Worm (Caenorhabditis elegans) whole organism, young adult: ENCODE measurements around the gene F54D10.7.

ENCODE experiments used
- F10E7.11 ChIP-seq: sonication (generic microtip); optimal IDR thresholded peaks from 2 replicates; lab custom pipeline; 2017; ENCODE audit warnings: mild to moderate bottlenecking, missing genetic modification characterization, moderate library complexity, missing compliant biosample characterization
- F39B2.1 ChIP-seq: fragments of 200-800 bp; sonication (Bioruptor generic); IDR thresholded peaks from 2 replicates; pipeline ENCODE4 v1.3.6; 2022; ENCODE audit warnings: missing genetic modification reagents, missing genetic modification characterization, missing compliant biosample characterization
- T07F8.4 ChIP-seq: sonication (generic microtip); optimal IDR thresholded peaks from 2 replicates; lab custom pipeline; 2016; ENCODE audit warnings: mild to moderate bottlenecking, missing genetic modification characterization, moderate library complexity, missing compliant biosample characterization
- T26A5.8 ChIP-seq: sonication (generic microtip); optimal IDR thresholded peaks from 2 replicates; lab custom pipeline; 2016; ENCODE audit warnings: missing genetic modification characterization, missing compliant biosample characterization
- Y95B8A.8 ChIP-seq: fragments of 200-800 bp; sonication (Bioruptor generic); IDR thresholded peaks from 2 replicates; pipeline ENCODE4 v1.3.6; 2022; ENCODE audit warnings: missing genetic modification reagents, missing genetic modification characterization, missing compliant biosample characterization
- ZK185.1 ChIP-seq: sonication (generic microtip); optimal IDR thresholded peaks from 2 replicates; lab custom pipeline; 2016; ENCODE audit warnings: mild to moderate bottlenecking, missing genetic modification characterization, missing compliant biosample characterization; ENCODE audit not compliant: poor library complexity, severe bottlenecking
- akir-1 ChIP-seq: fragments of 200-800 bp; sonication (Bioruptor generic); optimal IDR thresholded peaks from 2 replicates; lab custom pipeline; 2018; ENCODE audit warnings: mild to moderate bottlenecking, missing genetic modification characterization, moderate library complexity, missing compliant biosample characterization
- ama-1 ChIP-seq, 3 experiments: fragments of 150-350 bp in 1 of 3; sonication (generic microtip) in 2 of 3; optimal IDR thresholded peaks; 2 replicates each; lab custom pipeline; 2014 to 2018; ENCODE audit warnings: missing biosample characterization in 2 of 3, missing genetic modification characterization in 2 of 3, missing genetic modification reagents in 2 of 3
- aptf-2 ChIP-seq: fragments of 200-800 bp; sonication (Bioruptor generic); conservative IDR thresholded peaks from 2 replicates; pipeline ENCODE4 v1.3.6; 2022; ENCODE audit warnings: missing genetic modification reagents, missing genetic modification characterization, missing compliant biosample characterization
- attf-3 ChIP-seq: fragments of 200-800 bp; sonication (Bioruptor generic); conservative IDR thresholded peaks from 2 replicates; pipeline ENCODE4 v1.3.6; 2022; ENCODE audit warnings: missing genetic modification reagents, missing genetic modification characterization, missing compliant biosample characterization
- attf-5 ChIP-seq: fragments of 200-800 bp; sonication (Bioruptor generic); optimal IDR thresholded peaks from 2 replicates; lab custom pipeline; 2018; ENCODE audit warnings: mild to moderate bottlenecking, missing genetic modification characterization, missing compliant biosample characterization
- bed-2 ChIP-seq: fragments of 200-800 bp; sonication (Bioruptor generic); IDR thresholded peaks from 2 replicates; pipeline ENCODE4 v1.3.6; 2022; ENCODE audit warnings: missing genetic modification reagents, missing genetic modification characterization, missing compliant biosample characterization
- cebp-2 ChIP-seq: fragments of 200-800 bp; sonication (Bioruptor generic); IDR thresholded peaks from 2 replicates; pipeline ENCODE4 v1.3.6; 2022; ENCODE audit warnings: missing genetic modification characterization, missing compliant biosample characterization
- ceh-40 ChIP-seq: fragments of 200-800 bp; sonication (Bioruptor generic); IDR thresholded peaks from 2 replicates; pipeline ENCODE4 v1.3.6; 2022; ENCODE audit warnings: missing genetic modification characterization, missing compliant biosample characterization
- ceh-79 ChIP-seq: sonication (generic microtip); optimal IDR thresholded peaks from 2 replicates; lab custom pipeline; 2017; ENCODE audit warnings: mild to moderate bottlenecking, missing genetic modification characterization, missing compliant biosample characterization
- chd-7 ChIP-seq: sonication (generic microtip); optimal IDR thresholded peaks from 2 replicates; lab custom pipeline; 2016; ENCODE audit warnings: mild to moderate bottlenecking, missing genetic modification characterization, moderate library complexity, missing compliant biosample characterization
- die-1 ChIP-seq: sonication (generic microtip); optimal IDR thresholded peaks from 2 replicates; lab custom pipeline; 2016; ENCODE audit warnings: missing genotype, mild to moderate bottlenecking, missing genetic modification characterization, missing compliant biosample characterization
- dox-1 ChIP-seq: fragments of 200-800 bp; sonication (Bioruptor generic); IDR thresholded peaks from 2 replicates; pipeline ENCODE4 v1.3.6; 2022; ENCODE audit warnings: missing genetic modification reagents, missing genetic modification characterization, missing compliant biosample characterization
- dpff-1 ChIP-seq: sonication (generic microtip); optimal IDR thresholded peaks from 2 replicates; lab custom pipeline; 2017; ENCODE audit warnings: mild to moderate bottlenecking, missing genetic modification characterization, missing compliant biosample characterization
- efl-1 ChIP-seq: fragments of 150-350 bp; optimal IDR thresholded peaks from 2 replicates; lab custom pipeline; 2014; ENCODE audit warnings: missing biosample characterization, missing genetic modification reagents, missing genetic modification characterization
- egrh-3 ChIP-seq: fragments of 200-800 bp; sonication (Bioruptor generic); IDR thresholded peaks from 2 replicates; pipeline ENCODE4 v1.3.6; 2022; ENCODE audit warnings: missing genetic modification reagents, missing genetic modification characterization, missing compliant biosample characterization
- hmg-1.2 ChIP-seq: fragments of 200-800 bp; sonication (Bioruptor generic); IDR thresholded peaks from 2 replicates; pipeline ENCODE4 v1.3.6; 2022; ENCODE audit warnings: missing genetic modification reagents, missing genetic modification characterization, missing compliant biosample characterization
- lag-1 ChIP-seq: fragments of 200-800 bp; sonication (Bioruptor generic); IDR thresholded peaks from 2 replicates; pipeline ENCODE4 v1.3.6; 2022; ENCODE audit warnings: missing genetic modification reagents, missing genetic modification characterization, missing compliant biosample characterization
- let-607 ChIP-seq, 2 experiments: fragments of 200-800 bp in 1 of 2; sonication (Bioruptor generic) in 1 of 2; sonication (generic microtip) in 1 of 2; optimal IDR thresholded peaks; 2 replicates each; lab custom pipeline; 2016 to 2018; ENCODE audit warnings: mild to moderate bottlenecking in 2 of 2, missing compliant biosample characterization in 2 of 2, missing genetic modification characterization in 2 of 2, moderate library complexity in 2 of 2, missing genotype in 1 of 2
- lin-54 ChIP-seq: fragments of 200-800 bp; sonication (Bioruptor generic); optimal IDR thresholded peaks from 2 replicates; lab custom pipeline; 2018; ENCODE audit warnings: mild to moderate bottlenecking, missing genetic modification characterization, missing compliant biosample characterization
- lsl-1 ChIP-seq: fragments of 200-800 bp; sonication (Bioruptor generic); optimal IDR thresholded peaks from 2 replicates; lab custom pipeline; 2018; ENCODE audit warnings: mild to moderate bottlenecking, missing genetic modification characterization, moderate library complexity, missing compliant biosample characterization
- madf-8 ChIP-seq: fragments of 200-800 bp; sonication (Bioruptor generic); conservative IDR thresholded peaks from 2 replicates; pipeline ENCODE4 v1.3.6; 2022; ENCODE audit warnings: missing genetic modification reagents, missing genetic modification characterization, missing compliant biosample characterization
- mcd-1 ChIP-seq: fragments of 200-800 bp; sonication (Bioruptor generic); IDR thresholded peaks from 2 replicates; pipeline ENCODE4 v1.3.6; 2022; ENCODE audit warnings: missing genetic modification reagents, missing genetic modification characterization, missing compliant biosample characterization
- mel-28 ChIP-seq: sonication (generic microtip); optimal IDR thresholded peaks from 2 replicates; lab custom pipeline; 2016; ENCODE audit warnings: borderline replicate concordance, mild to moderate bottlenecking, missing genetic modification characterization, missing compliant biosample characterization
- mes-4 ChIP-seq: sonication (generic microtip); optimal IDR thresholded peaks from 2 replicates; lab custom pipeline; 2016; ENCODE audit warnings: missing genotype, missing genetic modification characterization, missing compliant biosample characterization
- nfyb-1 ChIP-seq: fragments of 200-800 bp; sonication (Bioruptor generic); IDR thresholded peaks from 2 replicates; pipeline ENCODE4 v1.3.6; 2022; ENCODE audit warnings: missing genetic modification reagents, missing genetic modification characterization, missing compliant biosample characterization
- nhr-80 ChIP-seq: sonication (generic microtip); optimal IDR thresholded peaks from 2 replicates; lab custom pipeline; 2016; ENCODE audit warnings: missing genetic modification characterization, missing compliant biosample characterization
- rec-8 ChIP-seq, 2 experiments: sonication (generic microtip); optimal IDR thresholded peaks; 2 replicates each; lab custom pipeline; 2016; ENCODE audit warnings: mild to moderate bottlenecking in 2 of 2, missing genetic modification characterization in 2 of 2, missing genetic modification reagents in 2 of 2, missing genotype in 2 of 2, missing biosample characterization in 1 of 2, missing compliant biosample characterization in 1 of 2, moderate library complexity in 1 of 2
- repo-1 ChIP-seq: sonication (generic microtip); optimal IDR thresholded peaks from 2 replicates; lab custom pipeline; 2017; ENCODE audit warnings: mild to moderate bottlenecking, missing genetic modification characterization, missing compliant biosample characterization
- sdz-38 ChIP-seq: sonication (generic microtip); optimal IDR thresholded peaks from 2 replicates; lab custom pipeline; 2016; ENCODE audit warnings: missing genotype, missing genetic modification characterization, missing compliant biosample characterization
- sea-2 ChIP-seq: fragments of 200-800 bp; sonication (Bioruptor generic); IDR thresholded peaks from 2 replicates; pipeline ENCODE4 v1.3.6; 2022; ENCODE audit warnings: missing genetic modification characterization, missing compliant biosample characterization
- snpc-4 ChIP-seq, 5 experiments: fragments of 150-350 bp in 1 of 5; sonication (generic microtip) in 4 of 5; optimal IDR thresholded peaks; 2 replicates each; lab custom pipeline; 2014 to 2018; ENCODE audit warnings: missing genetic modification characterization in 5 of 5, missing biosample characterization in 3 of 5, antibody characterized with exemption in 2 of 5, mild to moderate bottlenecking in 2 of 5, missing compliant biosample characterization in 2 of 5, missing genotype in 2 of 5, moderate library complexity in 2 of 5, missing genetic modification reagents in 1 of 5
- somi-1 ChIP-seq: fragments of 200-800 bp; sonication (Bioruptor generic); optimal IDR thresholded peaks from 2 replicates; lab custom pipeline; 2018; ENCODE audit warnings: mild to moderate bottlenecking, missing genetic modification characterization, missing compliant biosample characterization
- tbp1 ChIP-seq: fragments of 200-800 bp; sonication (Bioruptor generic); optimal IDR thresholded peaks from 2 replicates; lab custom pipeline; 2018; ENCODE audit warnings: mild to moderate bottlenecking, missing genetic modification characterization, missing compliant biosample characterization
- unc-130 ChIP-seq: sonication (generic microtip); optimal IDR thresholded peaks from 2 replicates; lab custom pipeline; 2016; ENCODE audit warnings: missing genetic modification reagents, missing genetic modification characterization, missing compliant biosample characterization
- unc-62 ChIP-seq: fragments of 150-350 bp; optimal IDR thresholded peaks from 2 replicates; lab custom pipeline; 2014; ENCODE audit warnings: missing biosample characterization, missing genetic modification reagents, missing genetic modification characterization
- ztf-22 ChIP-seq: fragments of 200-800 bp; sonication (Bioruptor generic); optimal IDR thresholded peaks from 2 replicates; lab custom pipeline; 2018; ENCODE audit warnings: mild to moderate bottlenecking, missing genetic modification characterization, moderate library complexity, missing compliant biosample characterization
- ztf-26 ChIP-seq: sonication (generic microtip); optimal IDR thresholded peaks from 2 replicates; lab custom pipeline; 2017; ENCODE audit warnings: missing genetic modification characterization, missing compliant biosample characterization
- ztf-3 ChIP-seq: fragments of 200-800 bp; sonication (Bioruptor generic); optimal IDR thresholded peaks from 2 replicates; lab custom pipeline; 2018; ENCODE audit warnings: mild to moderate bottlenecking, missing genetic modification characterization, missing compliant biosample characterization

Gene F54D10.7

ce11 chrII:3788356-3788962, 32.6 kb downstream of the F54D10.7 start (continued):
- TF ChIP-seq ZK185.1 = no peak
- no peak for TF ChIP-seq mes-4 (tag; lab: Kevin White, UChicago)
- TF ChIP-seq somi-1 (GFP tag; lab: Kevin White, UChicago) = no peak

DNA sequence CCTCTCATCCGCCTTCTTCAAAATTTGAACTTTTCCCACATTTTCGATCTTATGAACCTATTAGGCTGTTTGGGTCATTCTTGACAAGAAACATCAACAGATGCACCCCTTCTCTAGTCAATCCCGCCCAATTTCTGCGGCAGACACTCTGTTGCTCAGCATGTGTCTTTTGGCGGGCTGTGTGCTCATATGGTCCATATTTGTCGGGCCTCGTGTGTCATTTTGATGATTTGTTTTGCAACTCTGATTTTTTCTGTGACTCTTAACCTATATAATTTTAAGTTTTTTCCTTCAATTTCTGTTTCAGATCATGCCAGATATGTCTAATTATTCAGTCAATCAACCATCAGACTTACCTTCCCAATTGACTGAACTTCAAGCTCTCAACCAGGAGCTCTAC, 33.9 kb downstream of the F54D10.7 start, which contains the start of gene T24E12.13:
T24E12.13 (plus strand) TSS at position 301 of the 400 bp plus-strand sequence.
- no peak for TF ChIP-seq Y95B8A.8 (GFP tag; lab: Robert Waterston, UW)
- TF ChIP-seq let-607 (tag; optimal IDR thresholded peaks at IDR 0.05; lab: Kevin White, UChicago) = no peak
- TF ChIP-seq chd-7 = no peak
- no peak for TF ChIP-seq madf-8 (GFP tag; lab: Robert Waterston, UW)
- TF ChIP-seq attf-3 = no peak
- TF ChIP-seq die-1 = no peak
- no peak for TF ChIP-seq repo-1 (tag; lab: Kevin White, UChicago)
- TF ChIP-seq rec-8 (tag; optimal IDR thresholded peaks at IDR 0.05; lab: Kevin White, UChicago) = no peak
- no peak for TF ChIP-seq cebp-2 (GFP tag; lab: Robert Waterston, UW)
- no peak for TF ChIP-seq F10E7.11 (tag; lab: Kevin White, UChicago)
- TF ChIP-seq ceh-40 (GFP tag; lab: Robert Waterston, UW) = no peak
- TF ChIP-seq F39B2.1 (GFP tag; lab: Robert Waterston, UW) = no peak

DNA sequence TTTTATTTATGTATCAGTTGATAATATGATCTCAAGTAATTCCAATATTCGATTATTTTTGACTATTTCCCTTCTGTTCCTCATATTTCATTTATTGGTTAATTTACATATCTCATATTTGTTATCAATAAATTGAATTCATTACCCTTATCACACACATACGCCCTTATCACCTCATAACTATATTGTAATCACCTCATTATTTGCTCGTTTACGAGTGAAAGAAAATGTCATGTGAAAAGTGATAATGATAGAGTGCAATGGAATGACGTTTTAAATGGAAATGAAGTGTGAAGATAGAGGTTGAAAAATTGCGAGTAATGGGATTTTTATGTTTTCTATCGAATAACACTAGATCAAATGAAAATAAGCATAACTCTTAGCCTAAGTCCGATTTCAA, 34.6 kb downstream of the F54D10.7 start:
- TF ChIP-seq bed-2 (GFP tag; lab: Robert Waterston, UW) = no peak
- TF ChIP-seq lag-1 (GFP tag; lab: Robert Waterston, UW) = no peak
- no peak for TF ChIP-seq tbp1 (GFP tag; lab: Kevin White, UChicago)
- no peak for TF ChIP-seq T26A5.8 (tag; lab: Kevin White, UChicago)
- TF ChIP-seq dpff-1 (tag; lab: Kevin White, UChicago) = no peak
- TF ChIP-seq nhr-80 (tag; lab: Kevin White, UChicago) = peak; percentile 92
- TF ChIP-seq hmg-1.2 = no peak
- no peak for TF ChIP-seq ama-1 (optimal IDR thresholded peaks at IDR 0.05; lab: Kevin White, UChicago)
- TF ChIP-seq ama-1 (GFP tag; optimal IDR thresholded peaks at IDR 0.05; lab: Kevin White, UChicago) = no peak
- no peak for TF ChIP-seq T07F8.4 (tag; lab: Kevin White, UChicago)
- no peak for TF ChIP-seq sdz-38
- TF ChIP-seq unc-130 (GFP tag; lab: Kevin White, UChicago) = no peak
- peak; percentile 19 for TF ChIP-seq unc-62 (GFP tag; lab: Kevin White, UChicago)
- TF ChIP-seq madf-8 (GFP tag; lab: Robert Waterston, UW) = no peak
- no peak for TF ChIP-seq die-1
- TF ChIP-seq attf-5 = no peak
- TF ChIP-seq aptf-2 (GFP tag; lab: Robert Waterston, UW) = no peak
- TF ChIP-seq ztf-26 = no peak
- TF ChIP-seq lsl-1 (GFP tag; lab: Kevin White, UChicago) = no peak
- no peak for TF ChIP-seq ceh-79 (tag; lab: Kevin White, UChicago)
- TF ChIP-seq ztf-22 (GFP tag; lab: Kevin White, UChicago) = peak; percentile 65
- no peak for TF ChIP-seq ztf-3 (GFP tag; lab: Kevin White, UChicago)
- no peak for TF ChIP-seq egrh-3 (GFP tag; lab: Robert Waterston, UW)
- TF ChIP-seq efl-1 (GFP tag; lab: Kevin White, UChicago) = no peak
- no peak for TF ChIP-seq somi-1 (GFP tag; lab: Kevin White, UChicago)
- no peak for TF ChIP-seq F10E7.11 (tag; lab: Kevin White, UChicago)
- TF ChIP-seq dox-1 (GFP tag; lab: Robert Waterston, UW) = 0 out of 2 replicates have a peak, but pooled peaks have one; percentile 34
- TF ChIP-seq mel-28 = no peak
- TF ChIP-seq mcd-1 (GFP tag; lab: Robert Waterston, UW) = no peak
- TF ChIP-seq snpc-4 (GFP tag; optimal IDR thresholded peaks at IDR 0.05; lab: Kevin White, UChicago) = no peak
- TF ChIP-seq snpc-4 (tag; optimal IDR thresholded peaks at IDR 0.05; lab: Kevin White, UChicago) = no peak
- TF ChIP-seq sea-2 = no peak
- no peak for TF ChIP-seq akir-1 (GFP tag; lab: Kevin White, UChicago)
- TF ChIP-seq nfyb-1 (GFP tag; lab: Robert Waterston, UW) = peak; percentile 52; the same call in 1 of the 2 replicates
- TF ChIP-seq mes-4 (tag; lab: Kevin White, UChicago) = no peak
- no peak for TF ChIP-seq lin-54 (GFP tag; lab: Kevin White, UChicago)
